Worm (Caenorhabditis elegans) whole organism, L3 larva: ENCODE data around the gene F13B6.1.

ENCODE experiments used
- lin-39 ChIP-seq: fragments of 150-350 bp; optimal IDR thresholded peaks from 2 replicates; lab custom pipeline; 2018; ENCODE audit warnings: missing biosample characterization, missing genetic modification reagents, missing genetic modification characterization
- nhr-237 ChIP-seq: fragments of 150-350 bp; optimal IDR thresholded peaks from 2 replicates; lab custom pipeline; 2014; ENCODE audit warnings: missing biosample characterization, missing genetic modification characterization
- sea-2 ChIP-seq: fragments of 150-350 bp; sonication (generic microtip); optimal IDR thresholded peaks from 4 replicates; lab custom pipeline; 2014; ENCODE audit warnings: missing biosample characterization, missing genetic modification reagents, missing genetic modification characterization
- skn-1 ChIP-seq: fragments of 150-350 bp; optimal IDR thresholded peaks from 2 replicates; lab custom pipeline; 2014; ENCODE audit warnings: missing biosample characterization, missing genetic modification characterization
- unc-62 ChIP-seq: fragments of 150-350 bp; sonication (generic microtip); optimal IDR thresholded peaks from 4 replicates; lab custom pipeline; 2014; ENCODE audit warnings: missing biosample characterization, missing genetic modification reagents, missing genetic modification characterization
- ztf-11 ChIP-seq: fragments of 150-350 bp; optimal IDR thresholded peaks from 2 replicates; lab custom pipeline; 2014; ENCODE audit warnings: missing biosample characterization, missing genetic modification characterization

ce11 chrIV:7460225-7460624, 3.9 kb downstream of the F13B6.1 start, which contains the start of gene F13B6.2:
- TF ChIP-seq nhr-237: no peak
- TF ChIP-seq sea-2: no peak
- TF ChIP-seq lin-39 (tag; lab: Kevin White, UChicago): no peak
- no peak for TF ChIP-seq skn-1 (tag; lab: Kevin White, UChicago)
- no peak for TF ChIP-seq unc-62 (GFP tag; lab: Kevin White, UChicago)
- TF ChIP-seq ztf-11 (tag; lab: Kevin White, UChicago): no peak
